Fruit fly (Drosophila melanogaster) whole organism, prepupa: ENCODE data around the gene spdo.
A peak's percentile ranks its signal among the peaks of the same experiment; 100 is the strongest.

ENCODE experiments used
- Blimp-1 ChIP-seq: fragments of 200-800 bp; sonication (Bioruptor generic); optimal IDR thresholded peaks from 3 replicates; lab custom pipeline; 2017; ENCODE audit warnings: missing biosample characterization, missing genetic modification characterization, mild to moderate bottlenecking, moderate library complexity, missing genetic modification reagents
- CG10631 ChIP-seq: fragments of 200-800 bp; sonication (Bioruptor generic); optimal IDR thresholded peaks from 2 replicates; lab custom pipeline; 2016; ENCODE audit warnings: missing biosample characterization, missing genetic modification characterization
- CG10669 ChIP-seq: fragments of 200-800 bp; sonication (Bioruptor generic); optimal IDR thresholded peaks from 3 replicates; lab custom pipeline; 2018; ENCODE audit warnings: missing biosample characterization, mild to moderate bottlenecking, missing genetic modification characterization, moderate library complexity
- CG11294 ChIP-seq: fragments of 200-800 bp; sonication (Bioruptor generic); IDR thresholded peaks from 2 replicates; pipeline ENCODE4 v1.3.6; 2022; ENCODE audit warnings: missing biosample characterization, missing genetic modification characterization
- CG11762 ChIP-seq: fragments of 200-800 bp; sonication (Bioruptor generic); optimal IDR thresholded peaks from 3 replicates; lab custom pipeline; 2016; ENCODE audit warnings: missing biosample characterization, missing genetic modification characterization; ENCODE audit not compliant: insufficient read depth
- CG1621 ChIP-seq: fragments of 200-800 bp; sonication (Bioruptor generic); optimal IDR thresholded peaks from 3 replicates; lab custom pipeline; 2018; ENCODE audit warnings: missing biosample characterization, mild to moderate bottlenecking, missing genetic modification characterization
- CG3032 ChIP-seq: fragments of 200-800 bp; optimal IDR thresholded peaks from 2 replicates; lab custom pipeline; 2019; ENCODE audit warnings: missing biosample characterization, mild to moderate bottlenecking, missing genetic modification characterization, moderate library complexity
- CG31627 ChIP-seq: fragments of 200-800 bp; sonication (Bioruptor generic); optimal IDR thresholded peaks from 3 replicates; lab custom pipeline; 2016; ENCODE audit warnings: missing biosample characterization, missing genetic modification characterization
- CG32006 ChIP-seq: fragments of 200-800 bp; sonication (Bioruptor generic); optimal IDR thresholded peaks from 3 replicates; lab custom pipeline; 2017; ENCODE audit warnings: missing biosample characterization, mild to moderate bottlenecking, missing genetic modification characterization
- CG3919 ChIP-seq: fragments of 200-800 bp; sonication (Bioruptor generic); optimal IDR thresholded peaks from 3 replicates; lab custom pipeline; 2016; ENCODE audit warnings: missing biosample characterization, missing genetic modification characterization
- CG4318 ChIP-seq: fragments of 200-800 bp; sonication (Bioruptor generic); optimal IDR thresholded peaks from 3 replicates; lab custom pipeline; 2017; ENCODE audit warnings: missing biosample characterization, mild to moderate bottlenecking, missing genetic modification characterization
- CG6163 ChIP-seq: fragments of 200-800 bp; sonication (Bioruptor generic); IDR thresholded peaks from 3 replicates; pipeline ENCODE4 v1.3.6; 2022; ENCODE audit warnings: missing biosample characterization, missing genetic modification characterization
- CG6276 ChIP-seq: fragments of 200-800 bp; sonication (Bioruptor generic); optimal IDR thresholded peaks from 2 replicates; lab custom pipeline; 2017; ENCODE audit warnings: missing biosample characterization, mild to moderate bottlenecking, missing genetic modification characterization
- CG7368 ChIP-seq: fragments of 200-800 bp; sonication (Bioruptor generic); optimal IDR thresholded peaks from 3 replicates; lab custom pipeline; 2016; ENCODE audit warnings: missing biosample characterization, missing genetic modification characterization
- CG8119 ChIP-seq: fragments of 200-800 bp; sonication (Bioruptor generic); IDR thresholded peaks from 3 replicates; pipeline ENCODE4 v1.3.6; 2022; ENCODE audit warnings: missing biosample characterization, missing genetic modification characterization
- CG8319 ChIP-seq: fragments of 200-800 bp; sonication (Bioruptor generic); optimal IDR thresholded peaks from 3 replicates; lab custom pipeline; 2016; ENCODE audit warnings: missing biosample characterization, missing genetic modification characterization
- CG9139 ChIP-seq: fragments of 200-800 bp; sonication (Bioruptor generic); optimal IDR thresholded peaks from 3 replicates; lab custom pipeline; 2017; ENCODE audit warnings: missing biosample characterization, mild to moderate bottlenecking, missing genetic modification characterization
- Ets21C ChIP-seq: fragments of 200-800 bp; sonication (Bioruptor generic); optimal IDR thresholded peaks from 3 replicates; lab custom pipeline; 2016; ENCODE audit warnings: missing biosample characterization, missing genetic modification characterization
- Gug ChIP-seq: fragments of 200-800 bp; sonication (Bioruptor generic); IDR thresholded peaks from 2 replicates; pipeline ENCODE4 v1.3.6; 2022; ENCODE audit warnings: missing biosample characterization, missing genetic modification characterization
- Hr38 ChIP-seq: sonication (Bioruptor generic); optimal IDR thresholded peaks from 2 replicates; lab custom pipeline; 2016; ENCODE audit warnings: missing biosample characterization, missing genetic modification characterization
- Hr39 ChIP-seq: fragments of 200-800 bp; sonication (Bioruptor generic); optimal IDR thresholded peaks from 2 replicates; lab custom pipeline; 2016; ENCODE audit warnings: missing biosample characterization, missing genetic modification characterization
- Hr4 ChIP-seq: fragments of 200-800 bp; sonication (Bioruptor generic); optimal IDR thresholded peaks from 3 replicates; lab custom pipeline; 2016; ENCODE audit warnings: missing biosample characterization, missing genetic modification characterization
- Met ChIP-seq: fragments of 200-800 bp; sonication (Bioruptor generic); optimal IDR thresholded peaks from 3 replicates; lab custom pipeline; 2016; ENCODE audit warnings: missing biosample characterization, missing genetic modification characterization
- OdsH ChIP-seq: fragments of 200-800 bp; sonication (Bioruptor generic); optimal IDR thresholded peaks from 3 replicates; lab custom pipeline; 2016; ENCODE audit warnings: missing biosample characterization, missing genetic modification characterization
- Sox102F ChIP-seq: fragments of 200-800 bp; sonication (Bioruptor generic); optimal IDR thresholded peaks from 2 replicates; lab custom pipeline; 2016; ENCODE audit warnings: missing biosample characterization, mild to moderate bottlenecking, missing genetic modification characterization
- Sox15 ChIP-seq: fragments of 200-800 bp; sonication (Bioruptor generic); optimal IDR thresholded peaks from 3 replicates; lab custom pipeline; 2016; ENCODE audit warnings: missing biosample characterization, missing genetic modification characterization
- cyc ChIP-seq: fragments of 200-800 bp; sonication (Bioruptor generic); optimal IDR thresholded peaks from 3 replicates; lab custom pipeline; 2016; ENCODE audit warnings: missing biosample characterization, missing genetic modification characterization
- dac ChIP-seq: fragments of 200-800 bp; sonication (Bioruptor generic); optimal IDR thresholded peaks from 2 replicates; lab custom pipeline; 2017; ENCODE audit warnings: missing biosample characterization, mild to moderate bottlenecking, missing genetic modification characterization
- eg ChIP-seq: fragments of 200-800 bp; sonication (Bioruptor generic); IDR thresholded peaks from 3 replicates; pipeline ENCODE4 v1.3.6; 2022; ENCODE audit warnings: missing biosample characterization, missing genetic modification characterization
- fd59A ChIP-seq: fragments of 200-800 bp; sonication (Bioruptor generic); optimal IDR thresholded peaks from 2 replicates; lab custom pipeline; 2017; ENCODE audit warnings: missing biosample characterization, mild to moderate bottlenecking, missing genetic modification characterization, missing genetic modification reagents
- fkh ChIP-seq: fragments of 200-800 bp; sonication (Bioruptor generic); optimal IDR thresholded peaks from 3 replicates; lab custom pipeline; 2017; ENCODE audit warnings: missing biosample characterization, mild to moderate bottlenecking, missing genetic modification characterization, moderate library complexity
- net ChIP-seq: fragments of 200-800 bp; sonication (Bioruptor generic); optimal IDR thresholded peaks from 3 replicates; lab custom pipeline; 2016; ENCODE audit warnings: missing biosample characterization, missing genetic modification characterization
- svp ChIP-seq: fragments of 200-800 bp; sonication (Bioruptor generic); peaks from one replicate; lab custom pipeline; 2016; ENCODE audit warnings: missing biosample characterization, missing genetic modification characterization
- vri ChIP-seq: fragments of 200-800 bp; sonication (Bioruptor generic); optimal IDR thresholded peaks from 3 replicates; lab custom pipeline; 2016; ENCODE audit warnings: missing biosample characterization, mild to moderate bottlenecking, missing genetic modification characterization

The spdo gene

dm6 chr3R:30507723-30508122 lies 31.2 kb downstream of the spdo start, which contains the start of gene CG34041:
CG34041 (plus strand) TSS chr3R:30508023.
- TF ChIP-seq eg (GFP tag; lab: Robert Waterston, UW) (no peak), Met (no peak), CG1621 (no peak), Sox15 (GFP tag; lab: Kevin White, UChicago) (no peak), Gug (GFP tag; lab: Robert Waterston, UW) (no peak), CG31627 (GFP tag; lab: Kevin White, UChicago) (no peak), CG8119 (GFP tag; lab: Robert Waterston, UW) (no peak), CG3032 (tag; lab: Kevin White, UChicago) (no peak), svp (no peak), Hr4 (GFP tag; lab: Kevin White, UChicago) (no peak), CG3919 (no peak), Blimp-1 (no peak), net (GFP tag; lab: Kevin White, UChicago) (no peak), Hr39 (no peak), Ets21C (GFP tag; lab: Kevin White, UChicago) (no peak), CG7368 (GFP tag; lab: Kevin White, UChicago) (no peak), CG10631 (GFP tag; lab: Kevin White, UChicago) (no peak), CG6163 (GFP tag; lab: Robert Waterston, UW) (no peak), dac (GFP tag; lab: Kevin White, UChicago) (no peak), CG4318 (GFP tag; lab: Kevin White, UChicago) (no peak)

DNA sequence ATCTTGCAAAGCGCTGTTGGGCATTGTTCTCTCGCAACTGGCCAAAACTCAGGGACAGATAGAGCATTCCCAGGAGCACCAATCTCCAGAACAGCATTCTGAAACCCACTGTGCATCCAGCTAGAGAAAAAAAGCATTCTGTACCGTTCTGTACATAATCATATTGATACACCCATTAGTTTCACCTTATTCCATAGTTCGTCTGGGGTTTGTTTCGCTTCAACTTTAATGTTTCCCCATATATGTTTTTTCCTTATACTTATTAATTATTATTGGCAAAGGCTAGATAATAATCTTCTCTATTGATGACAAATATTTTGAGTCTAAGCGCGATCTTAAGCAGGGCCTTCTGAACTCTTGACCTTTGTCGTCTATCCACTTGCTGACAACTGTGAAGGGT lies 35.6 kb downstream of the spdo start, which contains the start of gene PH4alphaNE2:
TSS of gene PH4alphaNE2 (minus strand) at position 101 of the 400 bp plus-strand sequence.
- TF ChIP-seq vri (GFP tag; lab: Kevin White, UChicago) (no peak), CG6276 (GFP tag; lab: Kevin White, UChicago) (no peak), CG9139 (GFP tag; lab: Kevin White, UChicago) (no peak), OdsH (GFP tag; lab: Kevin White, UChicago) (no peak), Sox102F (GFP tag; lab: Kevin White, UChicago) (no peak), CG8319 (no peak), Blimp-1 (no peak)

dm6 chr3R:30514255-30514827 lies 37.9 kb downstream of the spdo start, which contains the start of the genes CG31524 and CG9698:
CG31524 (minus strand) TSS chr3R:30514355.
CG9698 (plus strand) TSS chr3R:30514777.
- no peak for TF ChIP-seq CG31627 (GFP tag; lab: Kevin White, UChicago)
- TF ChIP-seq svp, result peak; percentile 1
- TF ChIP-seq, all 60 proteins: peak for 1

dm6 chr3R:30518274-30518873 lies 41.9 kb downstream of the spdo start:
- TF ChIP-seq Sox102F (GFP tag; lab: Kevin White, UChicago) (no peak), CG10669 (GFP tag; lab: Kevin White, UChicago) (no peak), CG3032 (tag; lab: Kevin White, UChicago) (no peak), CG32006 (GFP tag; lab: Kevin White, UChicago) (no peak), Gug (GFP tag; lab: Robert Waterston, UW) (no peak), Blimp-1 (no peak), CG11762 (GFP tag; lab: Kevin White, UChicago) (no peak), fd59A (GFP tag; lab: Kevin White, UChicago) (no peak), cyc (no peak), Hr38 (GFP tag; lab: Kevin White, UChicago) (no peak), Ets21C (GFP tag; lab: Kevin White, UChicago) (no peak), fkh (GFP tag; lab: Kevin White, UChicago) (no peak), CG11294 (no peak)
